Worm (Caenorhabditis elegans): Measurements from ENCODE around the gene Y6D1A.2.

- no peak for TF ChIP-seq hlh-13 (GFP tag; optimal IDR thresholded peaks at IDR 0.05)
- no peak for TF ChIP-seq tbx-7 (tag; optimal IDR thresholded peaks at IDR 0.05)
- no peak for TF ChIP-seq gmeb-2 (tag; optimal IDR thresholded peaks at IDR 0.05)
- no peak for TF ChIP-seq sox-4 (tag; optimal IDR thresholded peaks at IDR 0.05)
- no peak for TF ChIP-seq syd-9 (tag; optimal IDR thresholded peaks at IDR 0.05)
- no peak for TF ChIP-seq unc-55 (GFP tag; optimal IDR thresholded peaks at IDR 0.05)
- no peak for TF ChIP-seq ceh-48 (tag; optimal IDR thresholded peaks at IDR 0.05)
- TF ChIP-seq pat-9 (tag; optimal IDR thresholded peaks at IDR 0.05), result no peak
- no peak for TF ChIP-seq pha-4 (tag; optimal IDR thresholded peaks at IDR 0.05)
- no peak for TF ChIP-seq pqm-1 (tag; optimal IDR thresholded peaks at IDR 0.05)
- TF ChIP-seq Y22D7AL.16 (tag; optimal IDR thresholded peaks at IDR 0.05), result no peak
- no peak for TF ChIP-seq lin-11 (tag; optimal IDR thresholded peaks at IDR 0.05)
Observed at ce11 chrII:11865644-11866043, 45.9 kb upstream of the Y6D1A.2 start, which contains the start of gene K12D12.4.

Data from whole organism, late embryonic.